Fruit fly (Drosophila melanogaster) whole organism, embryonic: ENCODE data around the gene CG7650.
A peak's percentile ranks its signal among the peaks of the same experiment; 100 is the strongest.

Experiments
- CG10209 ChIP-seq: fragments of 200-800 bp; sonication (Bioruptor generic); optimal IDR thresholded peaks from 3 replicates; lab custom pipeline; 2017; ENCODE audit warnings: missing biosample characterization, mild to moderate bottlenecking, missing genetic modification characterization, missing genetic modification reagents
- CG10274 ChIP-seq: fragments of 200-800 bp; sonication (Bioruptor generic); optimal IDR thresholded peaks from 3 replicates; lab custom pipeline; 2017; ENCODE audit warnings: missing biosample characterization, mild to moderate bottlenecking, missing genetic modification characterization
- CG11247 ChIP-seq: fragments of 200-800 bp; sonication (Bioruptor generic); IDR thresholded peaks from 2 replicates; pipeline ENCODE4 v1.3.6; 2022; ENCODE audit warnings: missing biosample characterization, missing genetic modification characterization
- CG11695 ChIP-seq: fragments of 200-800 bp; sonication (Bioruptor generic); IDR thresholded peaks from 3 replicates; pipeline ENCODE4 v1.3.6; 2022; ENCODE audit warnings: missing biosample characterization, missing genetic modification characterization
- CG12299 ChIP-seq: fragments of 200-800 bp; sonication (Bioruptor generic); optimal IDR thresholded peaks from 2 replicates; lab custom pipeline; 2018; ENCODE audit warnings: missing biosample characterization, mild to moderate bottlenecking, missing genetic modification characterization
- CG1233 ChIP-seq: fragments of 200-800 bp; sonication (Bioruptor generic); optimal IDR thresholded peaks from 4 replicates; lab custom pipeline; 2018; ENCODE audit warnings: missing biosample characterization, mild to moderate bottlenecking, missing genetic modification characterization
- CG15479 ChIP-seq: fragments of 200-800 bp; sonication (Bioruptor generic); optimal IDR thresholded peaks from 3 replicates; lab custom pipeline; 2019; ENCODE audit warnings: missing biosample characterization, mild to moderate bottlenecking, missing genetic modification characterization, moderate library complexity
- CG15514 ChIP-seq: fragments of 200-800 bp; sonication (Bioruptor generic); optimal IDR thresholded peaks from 3 replicates; lab custom pipeline; 2017; ENCODE audit warnings: missing biosample characterization, missing genetic modification characterization, mild to moderate bottlenecking, moderate library complexity, missing genetic modification reagents
- CG17802 ChIP-seq: fragments of 200-800 bp; sonication (Bioruptor generic); optimal IDR thresholded peaks from 2 replicates; lab custom pipeline; 2018; ENCODE audit warnings: missing biosample characterization, mild to moderate bottlenecking, missing genetic modification characterization, moderate library complexity
- CG2199 ChIP-seq: fragments of 200-800 bp; sonication (Bioruptor generic); IDR thresholded peaks from 3 replicates; pipeline ENCODE4 v1.3.6; 2022; ENCODE audit warnings: missing biosample characterization, missing genetic modification characterization
- CG30431 ChIP-seq: fragments of 200-800 bp; sonication (Bioruptor generic); optimal IDR thresholded peaks from 2 replicates; lab custom pipeline; 2017; ENCODE audit warnings: missing biosample characterization, missing genetic modification characterization
- CG31441 ChIP-seq: fragments of 200-800 bp; sonication (Bioruptor generic); IDR thresholded peaks from 2 replicates; pipeline ENCODE4 v1.3.6; 2022; ENCODE audit warnings: missing biosample characterization, missing genetic modification characterization
- CG32767 ChIP-seq: fragments of 200-800 bp; sonication (Bioruptor generic); IDR thresholded peaks from 2 replicates; pipeline ENCODE4 v1.3.6; 2022; ENCODE audit warnings: missing biosample characterization, missing genetic modification characterization
- CG34376 ChIP-seq: fragments of 200-800 bp; sonication (Bioruptor generic); optimal IDR thresholded peaks from 2 replicates; lab custom pipeline; 2018; ENCODE audit warnings: missing biosample characterization, mild to moderate bottlenecking, missing genetic modification characterization
- CG4360 ChIP-seq: fragments of 200-800 bp; sonication (Bioruptor generic); IDR thresholded peaks from 2 replicates; pipeline ENCODE4 v1.3.6; 2022; ENCODE audit warnings: missing biosample characterization, missing genetic modification characterization
- CG7786 ChIP-seq: fragments of 200-800 bp; sonication (Bioruptor generic); optimal IDR thresholded peaks from 2 replicates; lab custom pipeline; 2016; ENCODE audit warnings: missing biosample characterization, missing genetic modification characterization
- CG8765 ChIP-seq: fragments of 200-800 bp; sonication (Bioruptor generic); IDR thresholded peaks from 2 replicates; pipeline ENCODE4 v1.3.6; 2022; ENCODE audit warnings: missing biosample characterization, missing genetic modification characterization
- CG9437 ChIP-seq: fragments of 200-800 bp; sonication (Bioruptor generic); optimal IDR thresholded peaks from 2 replicates; lab custom pipeline; 2018; ENCODE audit warnings: missing biosample characterization, mild to moderate bottlenecking, missing genetic modification characterization
- Chrac-16 ChIP-seq: fragments of 200-800 bp; sonication (Bioruptor generic); optimal IDR thresholded peaks from 3 replicates; lab custom pipeline; 2016; ENCODE audit warnings: missing biosample characterization, missing genetic modification characterization
- D ChIP-seq, 2 experiments: fragments of 200-800 bp in 1 of 2; fragments of >200 bp in 1 of 2; sonication (Bioruptor generic) in 1 of 2; optimal IDR thresholded peaks; 2 replicates in 1 of 2; 3 replicates in 1 of 2; lab custom pipeline; 2017; ENCODE audit warnings: mild to moderate bottlenecking in 1 of 2, missing biosample characterization in 1 of 2, missing genetic modification characterization in 1 of 2, missing genetic modification reagents in 1 of 2
- Dfd ChIP-seq, 2 experiments: fragments of >200 bp; optimal IDR thresholded peaks; 2 replicates each; lab custom pipeline; 2017; ENCODE audit warnings: missing biosample characterization in 2 of 2, missing genetic modification characterization in 2 of 2
- GATAe ChIP-seq: fragments of 200-800 bp; sonication (Bioruptor generic); conservative IDR thresholded peaks from 2 replicates; pipeline ENCODE4 v1.3.6; 2022; ENCODE audit warnings: missing biosample characterization, missing genetic modification characterization
- HLH3B ChIP-seq: fragments of 200-800 bp; sonication (Bioruptor generic); IDR thresholded peaks from 2 replicates; pipeline ENCODE4 v1.3.6; 2022; ENCODE audit warnings: missing biosample characterization, missing genetic modification characterization
- Rx ChIP-seq: fragments of 200-800 bp; sonication (Bioruptor generic); IDR thresholded peaks from 2 replicates; pipeline ENCODE4 v1.3.6; 2022; ENCODE audit warnings: missing biosample characterization, missing genetic modification characterization
- Sox100B ChIP-seq: fragments of 200-800 bp; sonication (Bioruptor generic); optimal IDR thresholded peaks from 3 replicates; lab custom pipeline; 2018; ENCODE audit warnings: missing biosample characterization, mild to moderate bottlenecking, missing genetic modification characterization
- YL-1 ChIP-seq: fragments of 200-800 bp; sonication (Bioruptor generic); optimal IDR thresholded peaks from 3 replicates; lab custom pipeline; 2017; ENCODE audit warnings: missing biosample characterization, mild to moderate bottlenecking, missing genetic modification characterization
- abd-A ChIP-seq: fragments of 200-800 bp; sonication (Bioruptor generic); optimal IDR thresholded peaks from 3 replicates; lab custom pipeline; 2019; ENCODE audit warnings: missing biosample characterization, mild to moderate bottlenecking, missing genetic modification characterization, moderate library complexity
- az2 ChIP-seq: fragments of 200-800 bp; sonication (Bioruptor generic); optimal IDR thresholded peaks from 3 replicates; lab custom pipeline; 2016; ENCODE audit warnings: missing biosample characterization, missing genetic modification characterization
- caup ChIP-seq: fragments of 200-800 bp; sonication (Bioruptor generic); optimal IDR thresholded peaks from 3 replicates; lab custom pipeline; 2017; ENCODE audit warnings: missing biosample characterization, mild to moderate bottlenecking, missing genetic modification characterization, moderate library complexity; ENCODE audit not compliant: severe bottlenecking
- crol ChIP-seq: fragments of 200-800 bp; sonication (Bioruptor generic); IDR thresholded peaks from 2 replicates; pipeline ENCODE4 v1.3.6; 2022; ENCODE audit warnings: missing biosample characterization, missing genetic modification characterization
- crp ChIP-seq, 2 experiments: fragments of 200-800 bp; sonication (Bioruptor generic); optimal IDR thresholded peaks; 2 replicates in 1 of 2; 3 replicates in 1 of 2; lab custom pipeline; 2017; ENCODE audit warnings: missing biosample characterization in 2 of 2, missing genetic modification characterization in 2 of 2, mild to moderate bottlenecking in 1 of 2, moderate library complexity in 1 of 2
- ken ChIP-seq: fragments of 200-800 bp; sonication (Bioruptor generic); IDR thresholded peaks from 3 replicates; pipeline ENCODE4 v1.3.6; 2022; ENCODE audit warnings: missing biosample characterization, missing genetic modification characterization
- nom ChIP-seq: fragments of 200-800 bp; sonication (Bioruptor generic); optimal IDR thresholded peaks from 2 replicates; lab custom pipeline; 2017; ENCODE audit warnings: missing biosample characterization, missing genetic modification characterization, mild to moderate bottlenecking, moderate library complexity, missing genetic modification reagents
- ro ChIP-seq: fragments of 200-800 bp; sonication (Bioruptor generic); IDR thresholded peaks from 2 replicates; pipeline ENCODE4 v1.3.6; 2022; ENCODE audit warnings: missing biosample characterization, missing genetic modification characterization
- scrt ChIP-seq: fragments of 200-800 bp; sonication (Bioruptor generic); optimal IDR thresholded peaks from 2 replicates; lab custom pipeline; 2018; ENCODE audit warnings: missing biosample characterization, mild to moderate bottlenecking, missing genetic modification characterization, moderate library complexity
- trh ChIP-seq: fragments of 200-800 bp; sonication (Bioruptor generic); optimal IDR thresholded peaks from 2 replicates; lab custom pipeline; 2016; ENCODE audit warnings: missing biosample characterization, missing genetic modification characterization
- wdn ChIP-seq: fragments of 200-800 bp; sonication (Bioruptor generic); IDR thresholded peaks from 2 replicates; pipeline ENCODE4 v1.3.6; 2022; ENCODE audit warnings: missing biosample characterization, missing genetic modification characterization
- zen ChIP-seq: fragments of 200-800 bp; sonication (Bioruptor generic); optimal IDR thresholded peaks from 3 replicates; lab custom pipeline; 2018; ENCODE audit warnings: missing biosample characterization, mild to moderate bottlenecking, missing genetic modification characterization, moderate library complexity

CG7650 gene

DNA sequence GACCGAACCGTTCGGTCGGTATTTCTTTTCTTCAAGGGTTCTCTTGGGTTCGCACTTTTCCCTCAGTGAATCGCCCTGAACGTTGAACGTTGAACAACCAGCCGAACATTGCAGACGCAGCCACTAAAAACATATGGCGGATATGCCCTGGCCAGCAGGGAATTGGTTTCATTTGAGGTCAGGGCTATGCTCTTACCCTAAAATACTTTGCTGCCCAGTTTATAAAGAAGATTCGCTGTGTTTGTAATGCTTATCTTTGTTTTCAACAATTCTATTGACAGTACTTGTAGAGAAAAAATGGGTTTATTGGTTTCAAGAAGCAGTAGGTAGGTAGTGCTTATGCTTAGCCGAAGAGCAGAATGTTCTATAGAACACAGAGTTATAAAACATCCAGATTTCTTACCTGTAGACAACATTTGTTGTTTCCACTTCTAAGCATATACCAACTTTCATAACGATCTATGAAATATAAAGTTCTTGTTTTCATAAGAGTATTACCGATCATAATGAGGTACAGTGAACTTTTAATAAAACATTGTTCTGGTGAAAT is 14.9 kb downstream of the CG7650 start (continued):
- TF ChIP-seq trh (GFP tag; lab: Kevin White, UChicago) (no peak), CG1233 (GFP tag; lab: Kevin White, UChicago) (no peak), CG34376 (GFP tag; lab: Kevin White, UChicago) (no peak), az2 (no peak), caup (GFP tag; lab: Kevin White, UChicago) (no peak), ken (GFP tag; lab: Robert Waterston, UW) (no peak), ro (GFP tag; lab: Robert Waterston, UW) (no peak), scrt (GFP tag; lab: Kevin White, UChicago) (no peak), GATAe (GFP tag; lab: Robert Waterston, UW) (no peak), CG30431 (GFP tag; lab: Kevin White, UChicago) (no peak)

DNA sequence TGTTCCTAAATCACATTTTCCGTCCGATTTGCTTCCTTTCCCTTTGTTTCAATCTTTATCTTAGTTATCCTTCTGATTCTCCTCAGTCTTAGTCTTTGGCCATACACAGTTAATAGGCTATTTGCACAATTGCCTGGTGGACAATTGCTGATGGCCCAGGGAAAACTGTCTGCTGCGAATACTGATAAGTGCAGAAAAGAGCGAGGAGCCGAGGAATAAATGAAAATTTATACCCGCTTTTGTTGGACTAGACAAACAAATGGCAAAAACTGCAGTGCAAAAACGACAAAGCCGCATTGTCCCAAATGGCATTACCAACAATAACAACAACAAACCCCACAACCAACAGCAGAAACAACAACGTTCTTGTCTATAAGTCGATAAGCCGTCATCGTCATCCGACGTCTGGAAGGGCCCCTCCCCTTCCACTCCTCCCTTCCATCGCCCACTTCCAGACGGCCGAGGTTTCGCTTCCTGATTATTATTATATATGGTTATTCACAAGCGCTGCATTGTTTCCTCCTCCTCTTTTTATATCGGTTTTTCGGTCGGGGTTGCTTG is 16.0 kb downstream of the CG7650 start:
- TF ChIP-seq CG4360 (GFP tag; lab: Robert Waterston, UW), result peak; percentile 54; the same call in 1 of the 2 replicates
- peak; percentile 92 for TF ChIP-seq CG15479
- no peak for TF ChIP-seq CG7786
- TF ChIP-seq Sox100B (GFP tag; lab: Kevin White, UChicago), result no peak
- TF ChIP-seq CG15514, result no peak
- TF ChIP-seq CG10209 (GFP tag; lab: Kevin White, UChicago), result no peak
- TF ChIP-seq CG8765 (GFP tag; lab: Robert Waterston, UW), result no peak
- no peak for TF ChIP-seq CG9437 (GFP tag; lab: Kevin White, UChicago)
- TF ChIP-seq Dfd (GFP tag; optimal IDR thresholded peaks at IDR 0.05; lab: Kevin White, UChicago), result no peak
- TF ChIP-seq CG11247 (GFP tag; lab: Robert Waterston, UW), result no peak
- TF ChIP-seq CG31441, result no peak
- TF ChIP-seq HLH3B, result no peak
- peak; percentile 31 for TF ChIP-seq zen (tag; lab: Kevin White, UChicago)
- peak; percentile 59 for TF ChIP-seq crol (GFP tag; lab: Robert Waterston, UW)
- no peak for TF ChIP-seq Chrac-16
- no peak for TF ChIP-seq abd-A (tag; lab: Kevin White, UChicago)
- TF ChIP-seq YL-1 (GFP tag; lab: Kevin White, UChicago), result no peak
- TF ChIP-seq wdn, result no peak
- no peak for TF ChIP-seq CG17802 (tag; lab: Kevin White, UChicago)
- TF ChIP-seq CG10274 (GFP tag; lab: Kevin White, UChicago), result no peak
- TF ChIP-seq D (optimal IDR thresholded peaks at IDR 0.05; lab: Kevin White, UChicago), result peak; percentile 82
- no peak for TF ChIP-seq D (GFP tag; optimal IDR thresholded peaks at IDR 0.05; lab: Kevin White, UChicago)
- TF ChIP-seq crp (GFP tag; optimal IDR thresholded peaks at IDR 0.05; lab: Kevin White, UChicago), result no peak
- TF ChIP-seq Rx (GFP tag; lab: Robert Waterston, UW), result no peak
- no peak for TF ChIP-seq CG12299 (tag; lab: Kevin White, UChicago)
- TF ChIP-seq nom (GFP tag; lab: Kevin White, UChicago), result peak; percentile 3
- TF ChIP-seq CG11695 (GFP tag; lab: Robert Waterston, UW), result no peak
- TF ChIP-seq CG32767 (GFP tag; lab: Robert Waterston, UW), result no peak
- TF ChIP-seq CG2199 (GFP tag; lab: Robert Waterston, UW), result 0 out of 3 replicates have a peak, but pooled peaks have one; percentile 37
